Worm (Caenorhabditis elegans): ENCODE data around the gene nos-2.
A peak's percentile ranks its signal among the peaks of the same experiment; 100 is the strongest.

The nos-2 gene

ce11 chrII:7072590-7073536 lies 7.4 kb downstream of the nos-2 start (continued):
- TF ChIP-seq hlh-4 (tag; optimal IDR thresholded peaks at IDR 0.05) (peak; percentile 21), zip-4 (GFP tag; optimal IDR thresholded peaks at IDR 0.05) (no peak), hlh-17 (GFP tag; optimal IDR thresholded peaks at IDR 0.05; ENCODE audit: borderline replicate concordance) (no peak), Y116A8C.19 (tag; optimal IDR thresholded peaks at IDR 0.05; ENCODE audit: borderline replicate concordance) (no peak), lin-13 (GFP tag; optimal IDR thresholded peaks at IDR 0.05) (peak; percentile 54), sptf-1 (tag; optimal IDR thresholded peaks at IDR 0.05) (no peak), efl-3 (GFP tag; optimal IDR thresholded peaks at IDR 0.05) (no peak), ceh-90 (tag; optimal IDR thresholded peaks at IDR 0.05) (peak; percentile 77), ama-1 (optimal IDR thresholded peaks at IDR 0.05) (no peak), elt-3 (tag; optimal IDR thresholded peaks at IDR 0.05) (peak in 3 of 6 experiments; percentile 24 to 70 (median 42)), ceh-88 (GFP tag; IDR thresholded peaks at IDR 0.05) (peak; percentile 73), nhr-77 (tag; optimal IDR thresholded peaks at IDR 0.05) (peak; percentile 37), swsn-7 (tag; optimal IDR thresholded peaks at IDR 0.05) (peak; percentile 73), efl-1 (optimal IDR thresholded peaks at IDR 0.05) (peak; percentile 67 to 68), efl-1 (GFP tag; optimal IDR thresholded peaks at IDR 0.05 in 1 of 2) (peak; percentile 58 to 79), elt-2 (tag; optimal IDR thresholded peaks at IDR 0.05) (peak; percentile 35), nhr-28 (tag; optimal IDR thresholded peaks at IDR 0.05) (no peak), sup-37 (GFP tag; optimal IDR thresholded peaks at IDR 0.05) (no peak), xbp-1 (tag; optimal IDR thresholded peaks at IDR 0.05) (peak; percentile 81), ces-1 (GFP tag; optimal IDR thresholded peaks at IDR 0.05) (no peak), unc-30 (tag; optimal IDR thresholded peaks at IDR 0.05) (no peak), tbx-2 (tag; optimal IDR thresholded peaks at IDR 0.05) (peak; percentile 74), blmp-1 (tag; optimal IDR thresholded peaks at IDR 0.05) (peak; percentile 55), nhr-85 (tag) (peak; percentile 85), C34B4.2 (tag; optimal IDR thresholded peaks at IDR 0.05) (no peak), F16B12.6 (tag; optimal IDR thresholded peaks at IDR 0.05) (peak; percentile 31), lin-15B (tag; optimal IDR thresholded peaks at IDR 0.05) (peak; percentile 70), snpc-4 (tag; optimal IDR thresholded peaks at IDR 0.05) (peak; percentile 66), aly-2 (tag; optimal IDR thresholded peaks at IDR 0.05) (peak; percentile 12), ceh-82 (tag; optimal IDR thresholded peaks at IDR 0.05) (peak; percentile 22 to 34 (median 32)), dpl-1 (GFP tag; optimal IDR thresholded peaks at IDR 0.05) (peak; percentile 55 to 71 (median 61)), aha-1 (tag; optimal IDR thresholded peaks at IDR 0.05) (no peak), alr-1 (tag; optimal IDR thresholded peaks at IDR 0.05; ENCODE audit: borderline replicate concordance) (no peak), egl-13 (tag; optimal IDR thresholded peaks at IDR 0.05) (peak; percentile 65), fkh-4 (tag; optimal IDR thresholded peaks at IDR 0.05; ENCODE audit: borderline replicate concordance) (peak; percentile 17), egl-27 (tag; optimal IDR thresholded peaks at IDR 0.05) (no peak), lir-3 (tag; optimal IDR thresholded peaks at IDR 0.05; ENCODE audit: poor library complexity) (peak; percentile 83), nhr-12 (tag; optimal IDR thresholded peaks at IDR 0.05) (no peak), pag-3 (tag; optimal IDR thresholded peaks at IDR 0.05; ENCODE audit: borderline replicate concordance, insufficient read depth) (no peak), fos-1 (tag; optimal IDR thresholded peaks at IDR 0.05) (peak; percentile 62), jun-1 (tag; optimal IDR thresholded peaks at IDR 0.05) (no peak), zag-1 (tag; optimal IDR thresholded peaks at IDR 0.05) (no peak), nhr-71 (tag; optimal IDR thresholded peaks at IDR 0.05) (peak; percentile 84), lin-35 (GFP tag; optimal IDR thresholded peaks at IDR 0.05) (peak; percentile 72 to 78), lsy-2 (tag; optimal IDR thresholded peaks at IDR 0.05) (peak; percentile 71 to 91), dsc-1 (tag; optimal IDR thresholded peaks at IDR 0.05) (peak; percentile 75), fkh-8 (tag; optimal IDR thresholded peaks at IDR 0.05) (peak; percentile 89)

Data from whole organism, L1 larva.